Fruit fly (Drosophila melanogaster): ENCODE data around the gene CG6980.

DNA sequence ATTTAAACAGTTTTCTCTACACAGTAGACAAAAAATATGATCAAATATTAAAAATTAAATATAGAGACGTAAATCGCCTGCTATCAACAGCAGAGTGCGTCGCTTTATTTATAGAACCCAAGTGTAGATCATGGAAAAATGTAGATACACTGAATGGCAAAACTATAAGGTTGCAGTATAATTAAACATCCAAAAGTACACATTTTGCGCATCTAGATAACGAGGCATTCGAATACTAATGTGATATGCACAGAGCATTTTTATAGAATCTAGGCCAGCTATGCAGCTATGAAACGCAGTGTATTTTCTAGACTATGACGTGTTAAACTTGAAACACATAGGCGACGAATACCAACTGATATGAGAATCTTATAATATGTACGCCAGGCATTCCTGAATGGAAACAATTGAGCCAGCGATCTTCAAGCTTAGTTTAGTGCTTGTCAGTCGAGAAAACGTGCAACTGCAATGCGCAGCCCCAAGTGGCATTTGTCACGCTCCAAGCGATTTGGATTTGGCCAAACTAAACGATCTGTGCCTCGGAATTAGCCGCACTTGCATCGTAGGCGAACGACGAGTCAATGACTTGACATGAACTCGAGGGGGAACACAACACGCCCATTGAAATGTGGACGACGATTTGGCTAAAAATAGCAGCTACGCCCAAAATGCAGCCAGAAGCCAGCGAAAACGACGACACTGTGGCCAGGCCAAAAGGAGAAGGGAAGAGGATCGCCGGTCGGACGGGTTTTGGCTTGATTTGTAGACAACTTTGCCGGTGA is 3.6 kb downstream of the CG6980 start:
- peak; percentile 95 for TF ChIP-seq lab (GFP tag; optimal IDR thresholded peaks at IDR 0.05)
- TF ChIP-seq CG3281 (GFP tag; optimal IDR thresholded peaks at IDR 0.05): peak; percentile 88
- TF ChIP-seq dati (GFP tag; IDR thresholded peaks at IDR 0.05): peak; percentile 65
- peak; percentile 88 for TF ChIP-seq tx (GFP tag; optimal IDR thresholded peaks at IDR 0.05)

Data from whole organism, embryonic.